Worm (Caenorhabditis elegans): ENCODE data around the gene pes-8.

pes-8 gene

ce11 chrX:9259552-9259951 is 8.0 kb downstream of the pes-8 start, which contains the start of gene F18G5.1:
Gene F18G5.1, plus strand, starts transcription at chrX:9259852.
- no peak for TF ChIP-seq tbx-8 (GFP tag; optimal IDR thresholded peaks at IDR 0.05)
- TF ChIP-seq unc-120 (tag; optimal IDR thresholded peaks at IDR 0.05; ENCODE audit: poor library complexity, severe bottlenecking): no peak
- TF ChIP-seq bed-3 (GFP tag; optimal IDR thresholded peaks at IDR 0.05): no peak
- TF ChIP-seq nhr-2 (tag; optimal IDR thresholded peaks at IDR 0.05): no peak
- no peak for TF ChIP-seq ces-1 (GFP tag; optimal IDR thresholded peaks at IDR 0.05)
- TF ChIP-seq unc-39 (tag; optimal IDR thresholded peaks at IDR 0.05): no peak
- no peak for TF ChIP-seq ztf-11 (tag; optimal IDR thresholded peaks at IDR 0.05)
- no peak for TF ChIP-seq sptf-1 (tag; optimal IDR thresholded peaks at IDR 0.05)
- no peak for TF ChIP-seq mls-2 (tag; optimal IDR thresholded peaks at IDR 0.05)
- no peak for TF ChIP-seq ceh-83 (GFP tag; optimal IDR thresholded peaks at IDR 0.05)
- TF ChIP-seq M03D4.4 (tag; optimal IDR thresholded peaks at IDR 0.05): no peak
- TF ChIP-seq elt-1 (tag; optimal IDR thresholded peaks at IDR 0.05; ENCODE audit: borderline replicate concordance, insufficient read depth): no peak
- no peak for TF ChIP-seq hlh-1 (tag; optimal IDR thresholded peaks at IDR 0.05)
- TF ChIP-seq lsy-2 (tag; optimal IDR thresholded peaks at IDR 0.05): no peak
- no peak for TF ChIP-seq drap-1 (GFP tag; optimal IDR thresholded peaks at IDR 0.05)
- TF ChIP-seq lin-13 (tag; optimal IDR thresholded peaks at IDR 0.05): no peak
- no peak for TF ChIP-seq nhr-237 (tag; optimal IDR thresholded peaks at IDR 0.05)
- TF ChIP-seq nhr-28 (tag; optimal IDR thresholded peaks at IDR 0.05): no peak
- TF ChIP-seq mep-1 (tag; optimal IDR thresholded peaks at IDR 0.05): no peak

DNA sequence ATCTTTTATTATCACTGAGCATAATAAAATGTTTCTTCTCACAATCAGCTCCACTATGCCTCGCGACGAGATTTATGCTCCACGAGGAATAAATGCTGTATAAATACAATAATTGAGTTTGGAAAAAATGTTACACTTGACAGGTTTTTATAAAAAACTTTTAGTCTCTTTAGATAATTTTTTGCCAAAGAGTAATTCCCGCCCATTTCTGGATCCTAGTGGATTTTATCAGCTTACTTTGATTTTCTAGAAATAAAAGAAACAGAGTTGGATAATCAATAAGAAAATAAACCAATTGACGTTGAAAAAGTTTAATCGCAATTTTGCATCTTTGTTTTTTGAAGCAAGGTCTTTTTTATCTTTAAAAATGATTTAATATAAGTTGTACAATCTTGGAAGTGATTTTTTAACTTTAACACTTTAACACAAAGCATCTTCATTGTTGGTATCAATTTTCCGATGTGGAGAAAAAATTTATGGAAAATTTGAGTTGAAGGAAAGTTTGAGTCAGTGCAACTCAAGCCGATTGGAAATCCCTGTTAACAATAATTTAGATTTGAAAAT is 10.1 kb downstream of the pes-8 start:
- no peak for TF ChIP-seq mab-5 (tag; optimal IDR thresholded peaks at IDR 0.05)
- no peak for TF ChIP-seq lin-13 (tag; optimal IDR thresholded peaks at IDR 0.05)
- TF ChIP-seq nhr-12 (tag; optimal IDR thresholded peaks at IDR 0.05): no peak
- no peak for TF ChIP-seq blmp-1 (tag; optimal IDR thresholded peaks at IDR 0.05)
- TF ChIP-seq nhr-28 (tag; optimal IDR thresholded peaks at IDR 0.05): no peak
- no peak for TF ChIP-seq lsy-2 (tag; optimal IDR thresholded peaks at IDR 0.05)
- TF ChIP-seq ceh-39 (tag; optimal IDR thresholded peaks at IDR 0.05): no peak
- TF ChIP-seq unc-62 (GFP tag; optimal IDR thresholded peaks at IDR 0.05): no peak
- no peak for TF ChIP-seq ztf-11 (tag; optimal IDR thresholded peaks at IDR 0.05)
- no peak for TF ChIP-seq zip-8 (tag; optimal IDR thresholded peaks at IDR 0.05)
- TF ChIP-seq unc-120 (tag; optimal IDR thresholded peaks at IDR 0.05; ENCODE audit: poor library complexity, severe bottlenecking): no peak
- TF ChIP-seq nhr-237 (tag; optimal IDR thresholded peaks at IDR 0.05): no peak
- no peak for TF ChIP-seq nhr-2 (tag; optimal IDR thresholded peaks at IDR 0.05)
- TF ChIP-seq pha-4 (tag; optimal IDR thresholded peaks at IDR 0.05): no peak
- TF ChIP-seq snpc-4 (tag; optimal IDR thresholded peaks at IDR 0.05): no peak
- no peak for TF ChIP-seq tbx-8 (GFP tag; optimal IDR thresholded peaks at IDR 0.05)
- TF ChIP-seq elt-1 (tag; optimal IDR thresholded peaks at IDR 0.05; ENCODE audit: borderline replicate concordance, insufficient read depth): no peak
- TF ChIP-seq ceh-43 (GFP tag; optimal IDR thresholded peaks at IDR 0.05): no peak

ce11 chrX:9264231-9264630 is 12.6 kb downstream of the pes-8 start, which contains the start of gene F18G5.6:
Gene F18G5.6, minus strand, starts transcription at chrX:9264331.
- TF ChIP-seq lin-32 (GFP tag; optimal IDR thresholded peaks at IDR 0.05) (no peak), ham-2 (GFP tag; optimal IDR thresholded peaks at IDR 0.05) (no peak), flh-1 (GFP tag; optimal IDR thresholded peaks at IDR 0.05) (no peak), snpc-4 (tag; optimal IDR thresholded peaks at IDR 0.05) (no peak), cnd-1 (tag; optimal IDR thresholded peaks at IDR 0.05) (no peak), nhr-76 (tag; optimal IDR thresholded peaks at IDR 0.05) (no peak), lin-13 (tag; optimal IDR thresholded peaks at IDR 0.05) (no peak), ceh-39 (tag; optimal IDR thresholded peaks at IDR 0.05) (no peak), zip-8 (tag; optimal IDR thresholded peaks at IDR 0.05) (no peak), mep-1 (tag; optimal IDR thresholded peaks at IDR 0.05) (no peak)

ce11 chrX:9264636-9265035 is 13.0 kb downstream of the pes-8 start:
- TF ChIP-seq flh-1 (GFP tag; optimal IDR thresholded peaks at IDR 0.05): no peak
- no peak for TF ChIP-seq blmp-1 (tag; optimal IDR thresholded peaks at IDR 0.05)
- no peak for TF ChIP-seq snpc-4 (tag; optimal IDR thresholded peaks at IDR 0.05)
- peak; percentile 72 for TF ChIP-seq hlh-1 (tag; optimal IDR thresholded peaks at IDR 0.05)
- no peak for TF ChIP-seq cnd-1 (tag; optimal IDR thresholded peaks at IDR 0.05)
- no peak for TF ChIP-seq mab-5 (tag; optimal IDR thresholded peaks at IDR 0.05)
- no peak for TF ChIP-seq unc-62 (GFP tag; optimal IDR thresholded peaks at IDR 0.05)
- TF ChIP-seq nhr-12 (tag; optimal IDR thresholded peaks at IDR 0.05): no peak
- peak; percentile 28 for TF ChIP-seq unc-120 (tag; optimal IDR thresholded peaks at IDR 0.05; ENCODE audit: poor library complexity, severe bottlenecking)
- TF ChIP-seq sem-2 (GFP tag; optimal IDR thresholded peaks at IDR 0.05): no peak
- no peak for TF ChIP-seq nhr-2 (tag; optimal IDR thresholded peaks at IDR 0.05)
- TF ChIP-seq nhr-28 (tag; optimal IDR thresholded peaks at IDR 0.05): no peak
- no peak for TF ChIP-seq unc-39 (tag; optimal IDR thresholded peaks at IDR 0.05)
- TF ChIP-seq ceh-83 (GFP tag; optimal IDR thresholded peaks at IDR 0.05): no peak
- no peak for TF ChIP-seq lin-13 (tag; optimal IDR thresholded peaks at IDR 0.05)

All from whole organism, mixed stage, embryonic.